Fruit fly (Drosophila melanogaster): ENCODE results near the gene Tbh.

The Tbh gene

dm6 chrX:7972363-7972942, 23.0 kb upstream of the Tbh start (continued):
- peak; percentile 89 for TF ChIP-seq Ptx1 (GFP tag; IDR thresholded peaks at IDR 0.05)
- TF ChIP-seq CG9817 (tag; optimal IDR thresholded peaks at IDR 0.05) = peak; percentile 74
- TF ChIP-seq sqz (GFP tag; optimal IDR thresholded peaks at IDR 0.05) = peak; percentile 84
- TF ChIP-seq CG18764 (GFP tag; optimal IDR thresholded peaks at IDR 0.05) = peak; percentile 66
- TF ChIP-seq CG31388 (GFP tag; optimal IDR thresholded peaks at IDR 0.05) = peak; percentile 9
- TF ChIP-seq H15 (GFP tag; IDR thresholded peaks at IDR 0.05) = peak; percentile 89
- TF ChIP-seq CG7271 (tag; optimal IDR thresholded peaks at IDR 0.05) = peak; percentile 67
- peak; percentile 76 for TF ChIP-seq CG32532 (GFP tag; IDR thresholded peaks at IDR 0.05)
- TF ChIP-seq Pdp1 (GFP tag; optimal IDR thresholded peaks at IDR 0.05) = peak; percentile 67 to 78
- peak; percentile 89 for TF ChIP-seq dysf (GFP tag; IDR thresholded peaks at IDR 0.05)
- TF ChIP-seq Fer3 (tag; optimal IDR thresholded peaks at IDR 0.05) = peak; percentile 78
- TF ChIP-seq CG33213 (GFP tag; optimal IDR thresholded peaks at IDR 0.05) = peak; percentile 62
- TF ChIP-seq Dref (GFP tag; IDR thresholded peaks at IDR 0.05) = no peak
- no peak for TF ChIP-seq Scr (GFP tag; IDR thresholded peaks at IDR 0.05; ENCODE audit: partially characterized antibody)
- no peak for TF ChIP-seq ftz-f1 (GFP tag; optimal IDR thresholded peaks at IDR 0.05)
- TF ChIP-seq scrt (GFP tag; optimal IDR thresholded peaks at IDR 0.05) = peak; percentile 77
- 0 out of 2 replicates have a peak, but pooled peaks have one; percentile 34 for TF ChIP-seq ham (GFP tag; IDR thresholded peaks at IDR 0.05)
- peak; percentile 74 for TF ChIP-seq Dbx (GFP tag; IDR thresholded peaks at IDR 0.05)
- peak; percentile 14 for TF ChIP-seq HmgD (GFP tag; optimal IDR thresholded peaks at IDR 0.05)
- TF ChIP-seq NfI (GFP tag; optimal IDR thresholded peaks at IDR 0.05) = peak; percentile 85
- TF ChIP-seq sens (GFP tag) = peak; percentile 97
- peak; percentile 27; the same call in 1 of the 2 replicates for TF ChIP-seq Taf1 (GFP tag; IDR thresholded peaks at IDR 0.05)
- TF ChIP-seq B-H2 (GFP tag; optimal IDR thresholded peaks at IDR 0.05) = no peak
- TF ChIP-seq z (GFP tag; IDR thresholded peaks at IDR 0.05) = no peak
- TF ChIP-seq CG14014 (GFP tag; IDR thresholded peaks at IDR 0.05) = peak; percentile 86
- TF ChIP-seq ci (GFP tag; IDR thresholded peaks at IDR 0.05) = peak; percentile 95
- TF ChIP-seq CG8924 (tag; optimal IDR thresholded peaks at IDR 0.05) = peak; percentile 84
- peak; percentile 14 for TF ChIP-seq CG3163 (GFP tag; optimal IDR thresholded peaks at IDR 0.05)
- peak; percentile 64 for TF ChIP-seq ems (GFP tag; optimal IDR thresholded peaks at IDR 0.05)
- no peak for TF ChIP-seq hkb (optimal IDR thresholded peaks at IDR 0.05)
- TF ChIP-seq hkb (GFP tag; IDR thresholded peaks at IDR 0.05) = peak; percentile 92
- TF ChIP-seq CrebB (tag; optimal IDR thresholded peaks at IDR 0.05) = peak; percentile 78
- TF ChIP-seq CG4328 (GFP tag; optimal IDR thresholded peaks at IDR 0.05) = peak; percentile 24
- TF ChIP-seq wdn (GFP tag; IDR thresholded peaks at IDR 0.05) = peak; percentile 79
- peak; percentile 88 for TF ChIP-seq Xbp1 (GFP tag; optimal IDR thresholded peaks at IDR 0.05)
- peak; percentile 91 for TF ChIP-seq CG34422 (GFP tag; IDR thresholded peaks at IDR 0.05)
- TF ChIP-seq kni (GFP tag; optimal IDR thresholded peaks at IDR 0.05) = peak; percentile 48
- peak; percentile 92 for TF ChIP-seq CG10979 (tag; optimal IDR thresholded peaks at IDR 0.05)
- TF ChIP-seq CG6689 (GFP tag; IDR thresholded peaks at IDR 0.05) = peak; percentile 89
- TF ChIP-seq Mrtf (GFP tag; IDR thresholded peaks at IDR 0.05) = peak; percentile 88
- TF ChIP-seq ken (GFP tag; IDR thresholded peaks at IDR 0.05) = peak; percentile 94
- peak; percentile 53 for TF ChIP-seq slp2 (GFP tag; optimal IDR thresholded peaks at IDR 0.05)
- TF ChIP-seq CG13624 (GFP tag; optimal IDR thresholded peaks at IDR 0.05) = peak; percentile 8
- no peak for TF ChIP-seq pzg (GFP tag; optimal IDR thresholded peaks at IDR 0.05)
- TF ChIP-seq CG15479 (GFP tag; optimal IDR thresholded peaks at IDR 0.05) = no peak
- TF ChIP-seq ac (GFP tag; optimal IDR thresholded peaks at IDR 0.05) = peak; percentile 12
- peak; percentile 72 for TF ChIP-seq CG3847 (GFP tag; IDR thresholded peaks at IDR 0.05)
- TF ChIP-seq D19B (GFP tag; optimal IDR thresholded peaks at IDR 0.05) = peak; percentile 43
- peak; percentile 78 for TF ChIP-seq CG1024 (GFP tag; IDR thresholded peaks at IDR 0.05)
- peak; percentile 74 for TF ChIP-seq CG7372 (GFP tag; IDR thresholded peaks at IDR 0.05)
- peak; percentile 74 for TF ChIP-seq CG15011 (GFP tag; optimal IDR thresholded peaks at IDR 0.05)

Measured in whole organism, embryonic.